Fruit fly (Drosophila melanogaster): ENCODE results near the gene CG4991.

The CG4991 gene

DNA sequence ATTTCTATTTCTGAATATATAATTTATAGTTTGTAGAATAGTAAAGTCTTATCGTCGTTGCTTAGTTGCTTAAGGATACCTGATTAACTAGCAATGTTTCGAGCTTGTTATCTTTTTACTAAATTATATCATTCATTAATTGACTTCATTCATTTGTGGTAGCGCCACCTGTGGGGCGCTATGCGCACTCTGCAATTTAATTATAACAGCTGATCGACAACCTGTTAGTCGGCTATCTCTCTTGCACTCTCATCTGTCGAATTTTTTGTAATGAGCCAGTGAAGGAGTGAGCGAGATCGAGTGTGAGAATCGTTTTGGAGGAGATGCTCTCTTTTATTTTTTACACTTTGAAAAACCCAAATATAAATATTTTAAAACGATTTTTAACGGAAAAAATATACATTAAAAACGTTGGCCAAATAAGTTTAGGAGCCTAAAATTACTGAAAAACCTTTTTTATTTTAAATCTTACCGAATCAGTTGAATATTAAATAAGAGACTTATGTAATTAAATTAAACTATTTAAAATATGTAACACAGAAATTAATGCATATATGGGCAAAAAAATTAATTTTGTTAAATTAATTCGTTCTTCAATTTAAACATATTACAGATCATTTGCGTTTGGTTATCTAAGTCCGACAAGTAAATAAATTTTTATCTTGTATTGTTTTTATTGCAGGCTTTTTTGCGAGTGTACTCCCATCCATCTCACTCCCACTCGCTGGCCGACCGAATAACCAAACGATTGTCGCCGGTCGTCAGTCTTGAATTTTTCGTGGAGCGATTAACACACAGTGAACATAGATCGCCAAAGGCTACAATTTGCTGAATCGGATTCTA lies at the start of gene CG4991, which contains the start of gene CG16700:
Gene CG4991 (plus strand): TSS at position 793 of the 843 bp plus-strand sequence.
Gene CG16700 (plus strand): TSS at position 793 of the 843 bp plus-strand sequence.
- TF ChIP-seq usp (GFP tag; optimal IDR thresholded peaks at IDR 0.05) = no peak
- peak in 1 of 2 experiments; percentile 82 for TF ChIP-seq foxo (GFP tag; optimal IDR thresholded peaks at IDR 0.05)
- TF ChIP-seq lola (GFP tag; optimal IDR thresholded peaks at IDR 0.05) = no peak
- no peak for TF ChIP-seq Dfd (GFP tag; optimal IDR thresholded peaks at IDR 0.05)
- no peak for TF ChIP-seq Hr78 (GFP tag; optimal IDR thresholded peaks at IDR 0.05)
- no peak for TF ChIP-seq Myc (optimal IDR thresholded peaks at IDR 0.05)
- TF ChIP-seq Hnf4 (GFP tag; optimal IDR thresholded peaks at IDR 0.05) = no peak
- TF ChIP-seq fru (GFP tag; optimal IDR thresholded peaks at IDR 0.05) = peak; percentile 71
- TF ChIP-seq Dif (GFP tag; optimal IDR thresholded peaks at IDR 0.05; ENCODE audit: partially characterized antibody) = peak; percentile 1
- TF ChIP-seq CrebA (GFP tag; optimal IDR thresholded peaks at IDR 0.05; ENCODE audit: borderline replicate concordance) = no peak
- TF ChIP-seq dsf (GFP tag; optimal IDR thresholded peaks at IDR 0.05; ENCODE audit: borderline replicate concordance) = no peak
- TF ChIP-seq psq (GFP tag; optimal IDR thresholded peaks at IDR 0.05) = peak; percentile 74
- TF ChIP-seq GATAd (GFP tag; optimal IDR thresholded peaks at IDR 0.05) = peak; percentile 26
- peak; percentile 66 for TF ChIP-seq rgr (GFP tag; optimal IDR thresholded peaks at IDR 0.05)
- TF ChIP-seq CG32264 (GFP tag; optimal IDR thresholded peaks at IDR 0.05) = no peak
- TF ChIP-seq Abd-B (GFP tag; optimal IDR thresholded peaks at IDR 0.05) = no peak
- no peak for TF ChIP-seq brk (GFP tag; optimal IDR thresholded peaks at IDR 0.05)
- TF ChIP-seq Sp1 (GFP tag; optimal IDR thresholded peaks at IDR 0.05) = peak; percentile 91
- no peak for TF ChIP-seq Mio (GFP tag; optimal IDR thresholded peaks at IDR 0.05)
- TF ChIP-seq OdsH (GFP tag; optimal IDR thresholded peaks at IDR 0.05) = peak; percentile 77
- TF ChIP-seq br (GFP tag; optimal IDR thresholded peaks at IDR 0.05) = no peak
- TF ChIP-seq HLH106 (tag; optimal IDR thresholded peaks at IDR 0.05) = peak; percentile 91
- TF ChIP-seq dl (GFP tag; optimal IDR thresholded peaks at IDR 0.05; ENCODE audit: insufficient read depth in 1 of 2, partially characterized antibody in 2 of 2) = peak in 1 of 2 experiments; percentile 4
- TF ChIP-seq Hr83 (GFP tag; optimal IDR thresholded peaks at IDR 0.05; ENCODE audit: poor library complexity, severe bottlenecking) = peak; percentile 6
- TF ChIP-seq jim (GFP tag; optimal IDR thresholded peaks at IDR 0.05) = no peak
- peak; percentile 48 for TF ChIP-seq ey (GFP tag; optimal IDR thresholded peaks at IDR 0.05)
- TF ChIP-seq tai (GFP tag; optimal IDR thresholded peaks at IDR 0.05) = no peak
- no peak for TF ChIP-seq sv (GFP tag; optimal IDR thresholded peaks at IDR 0.05)
- no peak for TF ChIP-seq sage (GFP tag; optimal IDR thresholded peaks at IDR 0.05)
- peak; percentile 62 for TF ChIP-seq h (GFP tag; optimal IDR thresholded peaks at IDR 0.05)
- TF ChIP-seq Vsx2 (GFP tag; optimal IDR thresholded peaks at IDR 0.05; ENCODE audit: partially characterized antibody) = peak; percentile 31
- TF ChIP-seq pan (optimal IDR thresholded peaks at IDR 0.05) = no peak
- no peak for TF ChIP-seq Rel (GFP tag; optimal IDR thresholded peaks at IDR 0.05)
- TF ChIP-seq Rel (tag; optimal IDR thresholded peaks at IDR 0.05) = no peak
- TF ChIP-seq Jra (GFP tag; optimal IDR thresholded peaks at IDR 0.05) = peak; percentile 29
- no peak for TF ChIP-seq N (GFP tag; optimal IDR thresholded peaks at IDR 0.05)
- TF ChIP-seq woc (GFP tag; optimal IDR thresholded peaks at IDR 0.05) = peak; percentile 62
- peak; percentile 80 for TF ChIP-seq dmrt93B (GFP tag; optimal IDR thresholded peaks at IDR 0.05)
- peak; percentile 45 for TF ChIP-seq CG9705 (GFP tag; optimal IDR thresholded peaks at IDR 0.05)

DNA sequence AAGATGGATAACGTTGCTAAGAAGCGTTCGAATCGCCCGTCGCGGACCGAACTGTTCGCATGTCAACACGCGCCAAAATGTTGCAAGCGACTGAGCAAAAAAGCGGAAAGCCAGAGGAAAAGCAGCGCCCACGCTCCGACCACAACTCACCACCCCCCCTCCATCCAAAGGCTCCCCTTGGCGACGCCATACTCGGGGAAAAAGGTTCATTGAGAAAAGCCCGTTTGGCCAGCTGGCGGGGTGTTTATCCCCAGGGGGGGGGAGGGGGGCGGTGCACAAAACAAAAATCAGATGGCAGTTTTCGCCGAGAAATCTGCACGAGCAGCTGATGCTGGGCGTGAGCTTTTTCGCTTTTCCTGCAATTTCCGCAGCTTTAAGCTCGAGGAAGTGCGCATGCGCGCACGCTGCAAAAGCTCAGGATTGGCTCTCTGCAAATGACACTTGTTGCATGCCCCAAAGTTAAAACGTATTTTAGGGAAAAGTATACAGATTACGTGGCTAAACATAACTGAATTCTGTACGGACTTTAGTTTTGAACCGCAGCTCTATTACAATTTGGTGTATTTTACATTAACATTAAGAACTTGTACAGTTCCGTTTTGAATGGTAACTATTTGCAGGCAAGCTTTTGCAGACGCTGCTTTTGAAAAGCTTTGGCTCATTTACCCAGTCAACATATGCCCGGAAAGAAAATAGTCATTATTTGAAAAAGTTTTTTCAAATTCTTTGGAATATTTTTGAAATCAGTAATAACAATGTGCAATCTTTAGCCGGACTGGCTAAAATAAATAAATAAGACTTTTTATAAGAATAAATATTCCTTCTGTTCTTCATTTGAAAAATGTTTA lies 43.7 kb upstream of the CG4991 start:
- TF ChIP-seq Dfd (GFP tag; optimal IDR thresholded peaks at IDR 0.05) (peak; percentile 73), lola (GFP tag; optimal IDR thresholded peaks at IDR 0.05) (no peak), dmrt93B (GFP tag; optimal IDR thresholded peaks at IDR 0.05) (no peak)
